Worm (Caenorhabditis elegans): ENCODE measurements around the gene F45D3.1.

Gene F45D3.1

ce11 chrV:12551638-12552478 is 25.0 kb downstream of the F45D3.1 start (continued):
- no peak for TF ChIP-seq rpc-1 (optimal IDR thresholded peaks at IDR 0.05)
- no peak for TF ChIP-seq rpc-1 (tag; optimal IDR thresholded peaks at IDR 0.05)
- TF ChIP-seq madf-6 (GFP tag; IDR thresholded peaks at IDR 0.05), result no peak; the same call in 1 of the 2 replicates
- peak; percentile 87 for TF ChIP-seq ama-1 (optimal IDR thresholded peaks at IDR 0.05)
- TF ChIP-seq ama-1 (GFP tag; optimal IDR thresholded peaks at IDR 0.05), result no peak
- peak; percentile 20 for TF ChIP-seq tbp1 (GFP tag; optimal IDR thresholded peaks at IDR 0.05)
- TF ChIP-seq hlh-26 (GFP tag; conservative IDR thresholded peaks at IDR 0.05), result no peak
- peak; percentile 17; the same call in 1 of the 2 replicates for TF ChIP-seq dox-1 (GFP tag; IDR thresholded peaks at IDR 0.05)
- no peak; the same call in 1 of the 2 replicates for TF ChIP-seq lir-1 (GFP tag; conservative IDR thresholded peaks at IDR 0.05)
- TF ChIP-seq let-526 (GFP tag; IDR thresholded peaks at IDR 0.05), result peak; percentile 39; the same call in 1 of the 2 replicates

- 0 out of 2 replicates have a peak, but pooled peaks have one; percentile 11 for TF ChIP-seq K11D2.4 (GFP tag; IDR thresholded peaks at IDR 0.05)
- no peak for TF ChIP-seq K12H6.12 (tag; optimal IDR thresholded peaks at IDR 0.05)
- no peak for TF ChIP-seq nfya-1 (tag; optimal IDR thresholded peaks at IDR 0.05; ENCODE audit: borderline replicate concordance, insufficient read depth)
- 0 out of 2 replicates have a peak, but pooled peaks have one; percentile 20 for TF ChIP-seq rcor-1 (GFP tag; IDR thresholded peaks at IDR 0.05)
These were observed 25.9 kb downstream of the F45D3.1 start, which contains the start of gene F45D3.4 for ce11 chrV:12552671-12553212. Gene F45D3.4 (minus strand): TSS chrV:12553191.

DNA sequence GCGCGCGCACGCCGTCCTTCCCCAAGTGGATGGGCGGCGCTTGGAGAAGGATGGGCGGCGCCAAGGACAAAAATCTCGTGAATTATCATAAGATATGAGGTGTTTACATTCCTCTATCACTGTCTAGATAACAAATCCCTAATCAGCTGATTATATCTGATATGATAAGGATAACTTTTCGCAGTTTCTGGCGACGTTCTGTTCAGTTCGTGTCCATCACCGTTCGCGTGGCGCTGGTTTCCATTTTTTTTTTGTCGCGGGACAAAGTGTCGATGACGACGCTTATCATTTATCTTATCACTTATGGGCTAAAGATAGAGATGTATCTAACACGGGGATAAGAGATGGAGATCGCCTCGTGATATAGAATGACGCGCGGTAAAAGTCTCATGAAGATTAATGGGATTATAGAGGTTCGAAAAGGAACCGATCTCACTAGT is 26.4 kb downstream of the F45D3.1 start:
- TF ChIP-seq K11D2.4 (GFP tag; IDR thresholded peaks at IDR 0.05), result peak; percentile 63
- TF ChIP-seq attf-3 (GFP tag; conservative IDR thresholded peaks at IDR 0.05), result no peak
- TF ChIP-seq hsf-1 (GFP tag; IDR thresholded peaks at IDR 0.05), result no peak
- no peak for TF ChIP-seq akir-1 (GFP tag; optimal IDR thresholded peaks at IDR 0.05)
- no peak for TF ChIP-seq B0019.2 (GFP tag; conservative IDR thresholded peaks at IDR 0.05)
- TF ChIP-seq fkh-3 (tag; optimal IDR thresholded peaks at IDR 0.05), result no peak
- no peak for TF ChIP-seq cebp-1 (GFP tag; IDR thresholded peaks at IDR 0.05)
- TF ChIP-seq cebp-1 (tag; optimal IDR thresholded peaks at IDR 0.05), result peak; percentile 7
- no peak for TF ChIP-seq sdz-38 (tag; optimal IDR thresholded peaks at IDR 0.05)
- no peak for TF ChIP-seq F33H1.4 (GFP tag; IDR thresholded peaks at IDR 0.05)
- no peak for TF ChIP-seq rec-8 (tag; optimal IDR thresholded peaks at IDR 0.05)
- TF ChIP-seq lir-1 (GFP tag; conservative IDR thresholded peaks at IDR 0.05), result no peak
- TF ChIP-seq nhr-80 (tag; optimal IDR thresholded peaks at IDR 0.05), result no peak
- TF ChIP-seq sea-2 (GFP tag; IDR thresholded peaks at IDR 0.05), result no peak
- no peak for TF ChIP-seq lsl-1 (GFP tag; optimal IDR thresholded peaks at IDR 0.05)
- TF ChIP-seq Y95B8A.8 (GFP tag; IDR thresholded peaks at IDR 0.05), result no peak
- peak; percentile 82 for TF ChIP-seq ztf-26 (tag; optimal IDR thresholded peaks at IDR 0.05)
- no peak for TF ChIP-seq hlh-26 (GFP tag; conservative IDR thresholded peaks at IDR 0.05)
- TF ChIP-seq hlh-12 (tag; optimal IDR thresholded peaks at IDR 0.05), result no peak
- no peak for TF ChIP-seq nhr-120 (GFP tag; IDR thresholded peaks at IDR 0.05)
- no peak for TF ChIP-seq attf-5 (GFP tag; optimal IDR thresholded peaks at IDR 0.05)
- no peak for TF ChIP-seq aptf-3 (GFP tag; IDR thresholded peaks at IDR 0.05)
- TF ChIP-seq F49E8.2 (tag; optimal IDR thresholded peaks at IDR 0.05; ENCODE audit: insufficient read depth), result no peak
- no peak for TF ChIP-seq snpc-3.4 (tag; optimal IDR thresholded peaks at IDR 0.05)
- no peak for TF ChIP-seq ets-4 (GFP tag; optimal IDR thresholded peaks at IDR 0.05)
- no peak for TF ChIP-seq lsy-27 (tag; optimal IDR thresholded peaks at IDR 0.05; ENCODE audit: borderline replicate concordance, insufficient read depth)
- TF ChIP-seq F52B5.7 (tag; optimal IDR thresholded peaks at IDR 0.05), result no peak
- no peak for TF ChIP-seq madf-8 (GFP tag; conservative IDR thresholded peaks at IDR 0.05)
- TF ChIP-seq let-607 (tag; optimal IDR thresholded peaks at IDR 0.05), result no peak
- TF ChIP-seq snpc-1.1 (tag; optimal IDR thresholded peaks at IDR 0.05; ENCODE audit: insufficient read depth), result no peak
- TF ChIP-seq ZK185.1 (tag; optimal IDR thresholded peaks at IDR 0.05; ENCODE audit: poor library complexity, severe bottlenecking), result no peak
- no peak for TF ChIP-seq Y53F4B.3 (GFP tag; IDR thresholded peaks at IDR 0.05)

Data from whole organism, young adult.